Worm (Caenorhabditis elegans): Measurements from ENCODE around the gene cest-1.2.
"Not testable (repeated sequence)": the region's sequence is repeated elsewhere in the genome, so short reads cannot be mapped to it uniquely, and the experiment has no call there.

- not testable (repeated sequence) for TF ChIP-seq ceh-32 (tag; optimal IDR thresholded peaks at IDR 0.05; ENCODE audit: poor library complexity); ztf-11 (tag; optimal IDR thresholded peaks at IDR 0.05); nhr-77 (tag; optimal IDR thresholded peaks at IDR 0.05); mep-1 (tag; optimal IDR thresholded peaks at IDR 0.05); daf-16 (GFP tag; optimal IDR thresholded peaks at IDR 0.05); daf-16 (tag; optimal IDR thresholded peaks at IDR 0.05); D1046.2 (GFP tag; IDR thresholded peaks at IDR 0.05); ama-1 (optimal IDR thresholded peaks at IDR 0.05); lir-3 (tag; optimal IDR thresholded peaks at IDR 0.05); rbr-2 (tag; optimal IDR thresholded peaks at IDR 0.05); snpc-4 (tag; optimal IDR thresholded peaks at IDR 0.05); mdl-1 (tag; optimal IDR thresholded peaks at IDR 0.05); zag-1 (tag; optimal IDR thresholded peaks at IDR 0.05); ceh-28 (tag; optimal IDR thresholded peaks at IDR 0.05)
- TF ChIP-seq lin-38 (GFP tag; IDR thresholded peaks at IDR 0.05): peak; percentile 25; the same call in 1 of the 2 replicates
These were observed 36.5 kb downstream of the cest-1.2 start for ce11 chrV:14124187-14124586.
